Worm (Caenorhabditis elegans): ENCODE results near the gene ZK666.15.

Gene ZK666.15

ce11 chrII:10527649-10528134 lies 40.9 kb downstream of the ZK666.15 start, which contains the start of gene mab-10 (continued):
- TF ChIP-seq aly-2 (tag; optimal IDR thresholded peaks at IDR 0.05) (no peak), sea-2 (GFP tag; optimal IDR thresholded peaks at IDR 0.05) (no peak), elt-1 (tag; optimal IDR thresholded peaks at IDR 0.05) (no peak), lin-39 (tag; optimal IDR thresholded peaks at IDR 0.05) (peak; percentile 77), unc-62 (GFP tag; optimal IDR thresholded peaks at IDR 0.05) (no peak), daf-12 (tag; optimal IDR thresholded peaks at IDR 0.05) (no peak), snpc-4 (tag; optimal IDR thresholded peaks at IDR 0.05) (no peak), ama-1 (optimal IDR thresholded peaks at IDR 0.05) (no peak)

DNA sequence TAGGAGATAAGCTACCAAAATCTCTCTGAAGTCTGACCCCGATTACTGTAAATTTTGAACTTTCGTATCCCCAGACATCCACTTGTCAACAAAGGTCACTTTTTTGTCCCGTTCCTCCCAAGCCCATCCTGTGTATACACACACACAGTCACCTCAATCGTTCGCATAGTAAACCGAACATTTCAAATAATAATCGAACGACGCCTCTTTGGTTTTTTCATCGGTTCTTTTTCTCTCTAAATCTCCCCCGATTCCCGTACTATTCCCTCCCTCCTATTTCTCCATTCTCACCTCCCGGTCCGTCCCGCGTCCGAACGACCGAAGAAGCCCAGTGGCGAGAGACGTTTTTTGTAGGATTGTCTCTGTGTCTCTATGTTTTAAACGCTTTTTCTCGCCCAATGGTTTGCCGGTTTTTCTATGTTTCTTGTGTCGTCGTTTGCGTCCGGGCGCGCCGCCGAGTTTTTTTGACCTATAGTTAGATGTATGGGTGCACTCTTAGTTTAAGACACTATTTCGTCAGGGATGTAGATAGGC lies 42.4 kb downstream of the ZK666.15 start:
- TF ChIP-seq unc-62 (GFP tag; optimal IDR thresholded peaks at IDR 0.05) (no peak), pha-4 (tag; optimal IDR thresholded peaks at IDR 0.05) (peak; percentile 89), nhr-67 (tag; optimal IDR thresholded peaks at IDR 0.05) (no peak), pqm-1 (tag; optimal IDR thresholded peaks at IDR 0.05) (no peak), nhr-25 (tag; optimal IDR thresholded peaks at IDR 0.05) (no peak), hmg-11 (tag; optimal IDR thresholded peaks at IDR 0.05) (peak; percentile 56), nhr-76 (tag; optimal IDR thresholded peaks at IDR 0.05) (no peak), tbx-2 (tag; optimal IDR thresholded peaks at IDR 0.05) (peak; percentile 29)

DNA sequence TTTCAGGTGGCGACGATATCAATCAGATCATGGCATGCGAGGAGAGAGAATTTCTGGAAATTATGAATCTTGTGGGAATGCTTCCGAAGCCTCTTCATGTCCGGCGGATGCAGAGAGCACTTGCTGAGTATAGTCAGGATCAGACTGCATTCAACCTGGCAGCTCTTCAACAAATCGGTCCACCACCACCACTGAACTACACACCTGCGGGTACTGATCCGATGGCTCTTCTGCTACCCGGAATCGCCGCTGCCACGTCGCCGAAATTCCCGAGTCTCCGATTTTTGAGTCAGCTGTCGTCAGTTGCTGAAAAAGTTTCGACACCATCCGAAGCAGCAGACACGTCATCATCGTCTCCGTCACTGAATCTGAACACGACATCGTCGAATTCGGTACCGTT lies 44.1 kb downstream of the ZK666.15 start:
- no peak for TF ChIP-seq nhr-43 (tag; optimal IDR thresholded peaks at IDR 0.05; ENCODE audit: poor library complexity, severe bottlenecking)
- no peak for TF ChIP-seq R02D3.7 (tag; optimal IDR thresholded peaks at IDR 0.05)
- TF ChIP-seq hmg-11 (tag; optimal IDR thresholded peaks at IDR 0.05): no peak
- no peak for TF ChIP-seq zag-1 (tag; optimal IDR thresholded peaks at IDR 0.05)
- TF ChIP-seq unc-39 (tag; optimal IDR thresholded peaks at IDR 0.05): no peak
- TF ChIP-seq fkh-10 (GFP tag; optimal IDR thresholded peaks at IDR 0.05): no peak
- TF ChIP-seq tbx-2 (tag; optimal IDR thresholded peaks at IDR 0.05): no peak
- TF ChIP-seq mml-1 (tag; optimal IDR thresholded peaks at IDR 0.05): no peak
- TF ChIP-seq nhr-23 (tag; optimal IDR thresholded peaks at IDR 0.05): no peak
- no peak for TF ChIP-seq fos-1 (tag; optimal IDR thresholded peaks at IDR 0.05)
- TF ChIP-seq nfya-1 (tag; optimal IDR thresholded peaks at IDR 0.05; ENCODE audit: insufficient read depth): no peak
- no peak for TF ChIP-seq nhr-237 (tag; optimal IDR thresholded peaks at IDR 0.05)

ce11 chrII:10531604-10532003 lies 44.8 kb downstream of the ZK666.15 start:
- TF ChIP-seq R02D3.7 (tag; optimal IDR thresholded peaks at IDR 0.05) (no peak), unc-39 (tag; optimal IDR thresholded peaks at IDR 0.05) (no peak), elt-1 (tag; optimal IDR thresholded peaks at IDR 0.05) (no peak), egl-27 (tag; optimal IDR thresholded peaks at IDR 0.05) (no peak), fkh-2 (tag; optimal IDR thresholded peaks at IDR 0.05) (no peak), nhr-28 (tag; optimal IDR thresholded peaks at IDR 0.05) (no peak), ZK546.5 (tag; optimal IDR thresholded peaks at IDR 0.05) (no peak)

- TF ChIP-seq ceh-82 (tag; optimal IDR thresholded peaks at IDR 0.05) (no peak), fkh-2 (tag; optimal IDR thresholded peaks at IDR 0.05) (no peak), nhr-237 (tag; optimal IDR thresholded peaks at IDR 0.05) (no peak), ZK546.5 (tag; optimal IDR thresholded peaks at IDR 0.05) (no peak), nhr-43 (tag; optimal IDR thresholded peaks at IDR 0.05; ENCODE audit: poor library complexity, severe bottlenecking) (no peak), nhr-12 (tag; optimal IDR thresholded peaks at IDR 0.05) (no peak), nhr-25 (tag; optimal IDR thresholded peaks at IDR 0.05) (no peak)
Measured at ce11 chrII:10533985-10534384, 47.1 kb downstream of the ZK666.15 start.

DNA sequence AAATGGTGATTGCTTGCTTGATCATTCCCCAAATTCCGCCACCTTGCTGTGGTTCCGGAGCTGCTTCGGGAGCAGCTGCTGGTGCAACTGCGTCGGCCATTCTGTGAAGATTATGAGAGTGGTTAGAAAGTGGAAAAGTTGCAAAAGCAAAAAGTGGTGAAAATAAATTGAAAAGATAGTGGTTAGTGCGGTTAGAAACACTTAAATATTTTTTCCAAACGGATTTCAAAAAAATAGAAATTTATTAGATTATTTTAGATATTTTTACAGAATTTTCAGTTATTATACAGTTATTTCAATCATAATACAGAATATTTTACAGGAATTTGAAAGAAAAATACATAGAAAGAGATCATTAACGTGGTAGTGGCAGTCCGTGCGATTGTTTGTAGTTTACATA lies 50.7 kb downstream of the ZK666.15 start, which contains the start of gene R166.2:
Gene R166.2 (minus strand): TSS at position 101 of the 400 bp plus-strand sequence.
- no peak for TF ChIP-seq zag-1 (tag; optimal IDR thresholded peaks at IDR 0.05)
- no peak for TF ChIP-seq nhr-43 (tag; optimal IDR thresholded peaks at IDR 0.05; ENCODE audit: poor library complexity, severe bottlenecking)
- TF ChIP-seq nhr-11 (tag; optimal IDR thresholded peaks at IDR 0.05): no peak
- TF ChIP-seq egl-5 (tag; optimal IDR thresholded peaks at IDR 0.05): no peak
